Fruit fly (Drosophila melanogaster) Kc167 (cell line): ENCODE measurements around the gene CG10958.

Experiments
- h ChIP-seq: fragments of >200 bp; optimal IDR thresholded peaks from 3 replicates; lab custom pipeline; 2018; ENCODE audit warnings: missing external identifiers
- insv ChIP-seq: fragments of >200 bp; optimal IDR thresholded peaks from 3 replicates; lab custom pipeline; 2018; ENCODE audit warnings: missing external identifiers
- psq ChIP-seq: fragments of >200 bp; optimal IDR thresholded peaks from 2 replicates; lab custom pipeline; 2017; ENCODE audit warnings: missing external identifiers

- TF ChIP-seq h (lab: Kevin White, UChicago) (no peak), insv (lab: Kevin White, UChicago) (no peak), psq (no peak)
These were observed 25.2 kb downstream of the CG10958 start, which contains the start of the genes Traf6 and GIIIspla2 for dm6 chrX:8157294-8157693.
